Worm (Caenorhabditis elegans) whole organism, L3 larva: Measurements from ENCODE around the gene F54C9.11.

Experiments used
- ZK546.5 ChIP-seq: sonication (generic microtip); optimal IDR thresholded peaks from 2 replicates; lab custom pipeline; 2017; ENCODE audit warnings: missing biosample characterization, missing genetic modification characterization
- elt-2 ChIP-seq: sonication (generic microtip); optimal IDR thresholded peaks from 2 replicates; lab custom pipeline; 2016; ENCODE audit warnings: missing genetic modification reagents, mild to moderate bottlenecking, missing genetic modification characterization, missing compliant biosample characterization
- nhr-11 ChIP-seq: fragments of 150-350 bp; optimal IDR thresholded peaks from 2 replicates; lab custom pipeline; 2014; ENCODE audit warnings: missing biosample characterization, missing genetic modification characterization
- nhr-23 ChIP-seq: fragments of 150-350 bp; optimal IDR thresholded peaks from 2 replicates; lab custom pipeline; 2014; ENCODE audit warnings: missing biosample characterization, missing genetic modification reagents, missing genetic modification characterization
- nhr-28 ChIP-seq: fragments of 150-350 bp; optimal IDR thresholded peaks from 2 replicates; lab custom pipeline; 2014; ENCODE audit warnings: missing biosample characterization, missing genetic modification characterization
- snpc-4 ChIP-seq: fragments of 150-350 bp; optimal IDR thresholded peaks from 2 replicates; lab custom pipeline; 2014; ENCODE audit warnings: missing biosample characterization, missing genetic modification characterization
- ztf-11 ChIP-seq: fragments of 150-350 bp; optimal IDR thresholded peaks from 2 replicates; lab custom pipeline; 2014; ENCODE audit warnings: missing biosample characterization, missing genetic modification characterization
- ztf-4 ChIP-seq: fragments of 150-350 bp; optimal IDR thresholded peaks from 2 replicates; lab custom pipeline; 2014; ENCODE audit warnings: missing biosample characterization, missing genetic modification characterization

ce11 chrII:8634386-8634785 is 49.5 kb upstream of the F54C9.11 start, which contains the start of gene cutl-12:
- no peak for TF ChIP-seq nhr-11 (tag; lab: Kevin White, UChicago)
- TF ChIP-seq snpc-4 (tag; lab: Kevin White, UChicago) = no peak
- TF ChIP-seq ztf-11 (tag; lab: Kevin White, UChicago) = no peak
- no peak for TF ChIP-seq elt-2
- no peak for TF ChIP-seq ztf-4 (tag; lab: Kevin White, UChicago)
- no peak for TF ChIP-seq ZK546.5 (tag; lab: Kevin White, UChicago)
- no peak for TF ChIP-seq nhr-23 (tag; lab: Kevin White, UChicago)
- no peak for TF ChIP-seq nhr-28
